Fruit fly (Drosophila melanogaster) S2 (cell line): ENCODE results near the gene CG17134.

Experiments used
- CG8478 ChIP-seq: fragments of >200 bp; optimal IDR thresholded peaks from 2 replicates; lab custom pipeline; 2018
- CTCF ChIP-seq, 2 experiments: fragments of >200 bp; optimal IDR thresholded peaks; 2 replicates each; lab custom pipeline; 2018

CG17134 gene

DNA sequence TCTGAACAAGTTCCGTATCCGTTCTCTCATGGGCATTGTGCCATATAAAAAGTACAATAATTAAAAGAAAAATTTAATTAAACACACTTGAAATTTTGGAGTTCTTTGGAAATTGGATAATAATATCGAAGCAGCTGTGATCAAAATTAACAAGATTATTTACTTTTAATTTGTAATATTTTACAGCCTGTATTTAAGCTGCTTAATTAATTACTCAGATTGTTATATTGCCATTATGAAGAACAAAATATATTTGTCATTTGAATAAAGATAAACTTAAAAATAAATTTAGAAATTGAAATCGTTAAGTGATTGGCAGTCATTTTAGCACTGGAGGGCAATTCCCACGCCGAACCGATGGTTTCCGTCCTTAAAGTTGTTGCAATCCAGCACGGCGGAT, 25.1 kb downstream of the CG17134 start, which contains the start of the genes CG17139 and CG17140:
Gene CG17139, minus strand, starts transcription at position 101 of the 400 bp plus-strand sequence.
Gene CG17140, minus strand, starts transcription at position 101 of the 400 bp plus-strand sequence.
- no peak for TF ChIP-seq CG8478 (lab: Kevin White, UChicago)
- TF ChIP-seq CTCF (optimal IDR thresholded peaks at IDR 0.05; lab: Kevin White, UChicago), result no peak

- TF ChIP-seq CTCF (optimal IDR thresholded peaks at IDR 0.05; lab: Kevin White, UChicago), result no peak
- no peak for TF ChIP-seq CG8478 (lab: Kevin White, UChicago)
Measured at dm6 chr2L:10846944-10847343, 26.4 kb downstream of the CG17134 start, which contains the start of gene Porin2. Gene Porin2, minus strand, starts transcription at chr2L:10847044.

DNA sequence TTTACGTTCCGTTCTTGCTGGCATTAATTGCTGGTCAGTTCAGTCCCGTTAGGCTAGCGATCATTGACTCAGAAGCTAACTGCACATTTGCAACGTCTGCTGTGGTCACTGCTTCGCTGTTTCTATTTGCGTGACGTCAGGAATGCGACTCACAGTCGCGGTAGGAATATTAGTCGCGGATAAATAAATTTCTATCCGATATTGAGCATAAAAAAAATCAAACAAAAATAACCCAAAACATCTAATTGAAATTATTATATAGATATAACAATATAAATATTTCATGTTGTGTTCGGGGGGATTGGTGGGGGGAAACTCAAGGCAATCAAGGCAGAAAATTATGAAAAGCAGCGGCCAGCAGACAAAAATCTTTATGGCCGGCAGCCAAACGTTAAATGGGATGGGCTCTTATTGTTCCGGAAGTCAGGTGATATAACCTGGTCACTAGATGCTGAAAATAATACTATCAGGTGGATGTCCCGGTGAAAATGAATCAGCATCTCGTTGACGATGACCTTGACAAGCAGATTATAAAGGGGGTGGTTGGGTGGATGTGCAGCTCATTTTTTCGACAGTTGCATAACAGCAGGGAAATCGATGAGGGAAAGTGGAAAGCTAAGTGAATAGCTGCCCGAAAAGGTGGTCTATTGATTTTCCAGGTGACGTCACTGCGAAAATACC, 29.1 kb downstream of the CG17134 start, which contains the start of gene SmydA-3:
Gene SmydA-3, plus strand, starts transcription at position 631 of the 681 bp plus-strand sequence.
- TF ChIP-seq CTCF (optimal IDR thresholded peaks at IDR 0.05; lab: Kevin White, UChicago), result no peak
- TF ChIP-seq CG8478 (lab: Kevin White, UChicago), result no peak

- TF ChIP-seq CTCF (optimal IDR thresholded peaks at IDR 0.05; lab: Kevin White, UChicago) (peak in 1 of 2 experiments; percentile 43), CG8478 (lab: Kevin White, UChicago) (no peak)
Measured at dm6 chr2L:10850320-10850990, 29.9 kb downstream of the CG17134 start, which contains the start of gene porin. Gene porin, minus strand, starts transcription at chr2L:10850848.

DNA sequence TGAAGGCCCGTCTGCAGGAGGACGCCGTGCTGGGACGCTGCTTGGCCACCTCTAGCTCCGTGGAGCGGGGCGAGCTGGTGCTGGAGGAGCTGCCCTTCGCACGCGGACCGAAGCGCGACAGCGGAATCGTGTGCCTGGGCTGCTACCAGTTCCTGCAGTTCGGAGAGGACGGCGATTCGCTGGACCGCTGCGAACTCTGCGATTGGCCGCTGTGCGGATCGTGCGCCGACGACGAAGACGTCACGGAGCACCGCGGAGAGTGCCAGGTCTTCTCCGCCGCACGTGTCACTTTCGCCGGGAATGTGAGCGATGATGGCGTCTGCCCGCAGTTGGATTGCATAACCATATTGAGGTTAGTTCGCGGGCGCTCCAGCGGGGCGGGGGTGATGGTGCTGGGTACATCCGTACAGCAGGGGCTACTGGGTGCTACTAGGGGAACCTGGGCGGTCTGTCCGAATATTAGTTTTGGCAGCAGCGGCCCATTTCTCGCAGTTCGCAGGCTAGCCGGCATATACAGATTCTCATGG, 30.9 kb downstream of the CG17134 start:
- TF ChIP-seq CG8478 (lab: Kevin White, UChicago) (no peak), CTCF (optimal IDR thresholded peaks at IDR 0.05; lab: Kevin White, UChicago) (no peak)

- TF ChIP-seq CTCF (optimal IDR thresholded peaks at IDR 0.05; lab: Kevin White, UChicago) (no peak), CG8478 (lab: Kevin White, UChicago) (no peak)
Measured at dm6 chr2L:10856328-10856942, 35.9 kb downstream of the CG17134 start, which contains the start of gene Dnz1. Gene Dnz1, minus strand, starts transcription at chr2L:10856644.

DNA sequence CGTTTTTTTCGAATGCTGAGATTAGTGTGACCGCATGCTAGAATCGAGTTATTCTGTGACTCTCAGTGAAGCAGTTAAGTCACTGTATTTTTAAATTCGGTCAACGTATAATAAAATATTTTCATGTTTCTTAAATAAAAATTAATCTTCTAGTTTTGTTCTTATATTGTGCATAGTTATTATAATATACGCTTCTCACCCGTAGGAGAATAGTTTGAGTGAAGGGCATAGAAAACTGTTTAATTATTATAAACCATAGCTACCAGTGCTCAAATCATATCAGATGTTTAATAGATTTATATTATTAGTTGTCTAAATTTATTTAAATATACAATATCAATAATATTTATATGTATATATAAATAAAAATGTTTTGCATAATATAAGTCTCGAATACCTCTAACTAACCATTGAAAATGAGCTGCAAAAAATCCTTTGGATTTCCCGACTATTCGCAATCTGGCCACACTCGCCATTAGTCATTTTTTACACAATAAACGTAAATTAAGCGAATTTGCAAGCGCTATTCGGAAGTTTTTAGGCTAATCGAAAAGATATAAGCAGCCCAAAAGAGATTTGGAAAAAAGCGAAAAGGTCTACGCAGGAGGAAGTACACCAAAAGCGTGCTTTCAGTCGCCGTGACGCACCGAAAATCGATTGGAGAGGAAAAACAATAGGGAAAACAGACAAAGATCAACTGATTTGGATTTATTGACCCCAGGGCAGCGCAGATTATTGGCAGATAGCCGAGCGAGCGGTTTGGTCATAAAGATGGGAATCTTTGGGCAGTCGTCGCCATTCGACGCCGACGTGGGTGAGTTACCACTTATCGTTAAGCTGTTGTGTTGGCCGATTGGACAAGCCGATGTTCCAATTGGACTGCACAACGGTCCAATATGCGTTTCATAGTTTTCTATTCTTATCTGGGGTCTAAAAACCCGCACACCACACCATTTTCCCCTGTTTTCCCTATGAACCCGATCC, 37.9 kb downstream of the CG17134 start, which contains the start of the genes aurB and Stam:
Gene aurB, minus strand, starts transcription at position 31 of the 984 bp plus-strand sequence.
Gene Stam, plus strand, starts transcription at position 473 of the 984 bp plus-strand sequence.
- no peak for TF ChIP-seq CG8478 (lab: Kevin White, UChicago)
- no peak for TF ChIP-seq CTCF (optimal IDR thresholded peaks at IDR 0.05; lab: Kevin White, UChicago)

DNA sequence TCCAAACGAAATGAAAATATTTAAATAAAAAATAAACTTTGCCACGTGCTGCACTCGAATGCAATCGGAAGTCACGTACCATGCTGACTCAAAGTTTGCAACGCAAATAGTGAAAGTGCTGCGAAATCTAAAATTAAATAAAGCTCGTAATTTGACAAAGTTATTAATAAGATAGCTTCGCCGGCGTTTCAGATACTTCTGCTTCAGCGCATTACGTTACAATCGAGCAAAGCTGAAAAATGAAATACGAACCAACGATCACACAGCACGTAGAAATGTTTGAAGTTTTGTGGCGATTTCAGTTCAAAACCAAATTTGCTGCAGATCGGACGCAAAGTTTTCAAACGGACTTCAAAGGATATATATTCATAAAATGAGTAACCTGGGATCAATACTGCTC, 49.4 kb downstream of the CG17134 start, which contains the start of gene CG12517:
Gene CG12517, plus strand, starts transcription at position 301 of the 400 bp plus-strand sequence.
- no peak for TF ChIP-seq CG8478 (lab: Kevin White, UChicago)
- no peak for TF ChIP-seq CTCF (optimal IDR thresholded peaks at IDR 0.05; lab: Kevin White, UChicago)
